Worm (Caenorhabditis elegans) whole organism, L4 larva: ENCODE results near the gene rfc-1.

ENCODE experiments used
- T26A8.4 ChIP-seq: fragments of 200-800 bp; sonication (Bioruptor generic); IDR thresholded peaks from 2 replicates; pipeline ENCODE4 v1.3.6; 2022; ENCODE audit warnings: missing genetic modification characterization, missing compliant biosample characterization
- Y105C5A.15 ChIP-seq: fragments of 200-800 bp; sonication (Bioruptor generic); IDR thresholded peaks from 2 replicates; pipeline ENCODE4 v1.3.6; 2022; ENCODE audit warnings: missing genetic modification characterization, missing compliant biosample characterization
- Y48G9A.11 ChIP-seq: fragments of 200-800 bp; sonication (Bioruptor generic); IDR thresholded peaks from 2 replicates; pipeline ENCODE4 v1.3.6; 2022; ENCODE audit warnings: missing genetic modification reagents, missing genetic modification characterization, missing compliant biosample characterization
- ZK546.5 ChIP-seq, 2 experiments: sonication (generic microtip); optimal IDR thresholded peaks; 2 replicates each; lab custom pipeline; 2017; ENCODE audit warnings: missing biosample characterization in 2 of 2, missing genetic modification characterization in 2 of 2
- aha-1 ChIP-seq: fragments of 150-350 bp; peaks from one replicate; lab custom pipeline; 2014; ENCODE audit warnings: missing biosample characterization, missing genetic modification characterization
- aly-2 ChIP-seq: sonication (generic microtip); optimal IDR thresholded peaks from 2 replicates; lab custom pipeline; 2018; ENCODE audit warnings: missing biosample characterization, missing genetic modification characterization
- ceh-20 ChIP-seq: fragments of 200-800 bp; sonication (Bioruptor generic); IDR thresholded peaks from 2 replicates; pipeline ENCODE4 v1.3.6; 2022; ENCODE audit warnings: missing genetic modification reagents, missing genetic modification characterization, missing compliant biosample characterization
- ceh-44 ChIP-seq: fragments of 200-800 bp; sonication (Bioruptor generic); IDR thresholded peaks from 2 replicates; pipeline ENCODE4 v1.3.6; 2022; ENCODE audit warnings: missing genetic modification reagents, missing genetic modification characterization, missing compliant biosample characterization
- ceh-62 ChIP-seq: sonication (generic microtip); optimal IDR thresholded peaks from 2 replicates; lab custom pipeline; 2017; ENCODE audit warnings: missing biosample characterization, missing genetic modification characterization
- ceh-82 ChIP-seq: sonication (generic microtip); optimal IDR thresholded peaks from 2 replicates; lab custom pipeline; 2017; ENCODE audit warnings: missing biosample characterization, missing genetic modification characterization
- ctbp-1 ChIP-seq: fragments of 200-800 bp; sonication (Bioruptor generic); IDR thresholded peaks from 2 replicates; pipeline ENCODE4 v1.3.6; 2022; ENCODE audit warnings: missing genetic modification reagents, missing genetic modification characterization, missing compliant biosample characterization
- daf-12 ChIP-seq: fragments of 150-350 bp; optimal IDR thresholded peaks from 2 replicates; lab custom pipeline; 2014; ENCODE audit warnings: missing biosample characterization, missing genetic modification reagents, missing genetic modification characterization
- daf-8 ChIP-seq: fragments of 200-800 bp; sonication (Bioruptor generic); IDR thresholded peaks from 2 replicates; pipeline ENCODE4 v1.3.6; 2022; ENCODE audit warnings: missing genetic modification characterization, missing compliant biosample characterization
- dpl-1 ChIP-seq: fragments of 150-350 bp; optimal IDR thresholded peaks from 2 replicates; lab custom pipeline; 2014; ENCODE audit warnings: missing biosample characterization, missing genetic modification reagents, missing genetic modification characterization
- duxl-1 ChIP-seq: sonication (generic microtip); optimal IDR thresholded peaks from 2 replicates; lab custom pipeline; 2016; ENCODE audit warnings: mild to moderate bottlenecking, missing genetic modification characterization, moderate library complexity, missing compliant biosample characterization; ENCODE audit not compliant: poor library complexity
- dve-1 ChIP-seq: sonication (generic microtip); optimal IDR thresholded peaks from 2 replicates; lab custom pipeline; 2017; ENCODE audit warnings: antibody characterized with exemption, mild to moderate bottlenecking, missing genetic modification characterization, missing compliant biosample characterization; ENCODE audit not compliant: insufficient read depth
- egl-27 ChIP-seq: sonication (generic microtip); optimal IDR thresholded peaks from 3 replicates; lab custom pipeline; 2017; ENCODE audit warnings: missing biosample characterization, missing genetic modification reagents, missing genetic modification characterization
- fos-1 ChIP-seq: fragments of 150-350 bp; optimal IDR thresholded peaks from 2 replicates; lab custom pipeline; 2014; ENCODE audit warnings: missing biosample characterization, missing genetic modification characterization
- hlh-11 ChIP-seq: fragments of 200-800 bp; sonication (Bioruptor generic); optimal IDR thresholded peaks from 2 replicates; lab custom pipeline; 2018; ENCODE audit warnings: mild to moderate bottlenecking, missing genetic modification characterization, missing compliant biosample characterization
- lin-15B ChIP-seq: fragments of 150-350 bp; sonication (generic microtip); optimal IDR thresholded peaks from 3 replicates; lab custom pipeline; 2014; ENCODE audit warnings: missing biosample characterization, missing genetic modification characterization
- lir-3 ChIP-seq: sonication (generic microtip); optimal IDR thresholded peaks from 2 replicates; lab custom pipeline; 2016; ENCODE audit warnings: mild to moderate bottlenecking, missing genetic modification characterization, missing compliant biosample characterization
- lsy-2 ChIP-seq, 2 experiments: fragments of 150-350 bp in 1 of 2; sonication (generic microtip) in 1 of 2; optimal IDR thresholded peaks; 2 replicates each; lab custom pipeline; 2014 to 2017; ENCODE audit warnings: missing biosample characterization in 2 of 2, missing genetic modification characterization in 2 of 2
- mdt-29 ChIP-seq: fragments of 200-800 bp; sonication (Bioruptor generic); IDR thresholded peaks from 2 replicates; pipeline ENCODE4 v1.3.6; 2022; ENCODE audit warnings: missing genetic modification reagents, missing genetic modification characterization, missing compliant biosample characterization
- mes-2 ChIP-seq: sonication (generic microtip); optimal IDR thresholded peaks from 2 replicates; lab custom pipeline; 2016; ENCODE audit warnings: missing genotype, mild to moderate bottlenecking, missing genetic modification characterization, missing compliant biosample characterization; ENCODE audit not compliant: poor library complexity, severe bottlenecking
- mxl-3 ChIP-seq: fragments of 200-800 bp; sonication (Bioruptor generic); optimal IDR thresholded peaks from 2 replicates; lab custom pipeline; 2018; ENCODE audit warnings: mild to moderate bottlenecking, missing genetic modification characterization, missing compliant biosample characterization
- nhr-11 ChIP-seq: fragments of 150-350 bp; optimal IDR thresholded peaks from 2 replicates; lab custom pipeline; 2014; ENCODE audit warnings: missing biosample characterization, missing genetic modification characterization
- nhr-111 ChIP-seq: fragments of 200-800 bp; sonication (Bioruptor generic); optimal IDR thresholded peaks from 2 replicates; lab custom pipeline; 2018; ENCODE audit warnings: mild to moderate bottlenecking, missing genetic modification characterization, missing compliant biosample characterization
- nhr-25 ChIP-seq: sonication (generic microtip); optimal IDR thresholded peaks from 2 replicates; lab custom pipeline; 2017; ENCODE audit warnings: missing genetic modification characterization, mild to moderate bottlenecking, missing compliant biosample characterization, antibody characterized with exemption, moderate library complexity, borderline replicate concordance; ENCODE audit not compliant: insufficient read depth
- nhr-28 ChIP-seq: fragments of 150-350 bp; optimal IDR thresholded peaks from 2 replicates; lab custom pipeline; 2014; ENCODE audit warnings: missing biosample characterization, missing genetic modification characterization
- nhr-42 ChIP-seq: fragments of 200-800 bp; sonication (Bioruptor generic); IDR thresholded peaks from 2 replicates; pipeline ENCODE4 v1.3.6; 2022; ENCODE audit warnings: missing genetic modification characterization, missing compliant biosample characterization
- nhr-6 ChIP-seq: fragments of 150-350 bp; optimal IDR thresholded peaks from 2 replicates; lab custom pipeline; 2014; ENCODE audit warnings: missing biosample characterization, missing genetic modification characterization
- nhr-77 ChIP-seq: fragments of 150-350 bp; optimal IDR thresholded peaks from 2 replicates; lab custom pipeline; 2014; ENCODE audit warnings: missing biosample characterization, missing genetic modification characterization
- php-3 ChIP-seq: fragments of 200-800 bp; sonication (Bioruptor generic); IDR thresholded peaks from 2 replicates; pipeline ENCODE4 v1.3.6; 2022; ENCODE audit warnings: missing genetic modification reagents, missing genetic modification characterization, missing compliant biosample characterization
- rbr-2 ChIP-seq: sonication (generic microtip); optimal IDR thresholded peaks from 2 replicates; lab custom pipeline; 2016; ENCODE audit warnings: missing genotype, missing genetic modification characterization, missing compliant biosample characterization
- saeg-2 ChIP-seq: fragments of 200-800 bp; sonication (Bioruptor generic); IDR thresholded peaks from 2 replicates; pipeline ENCODE4 v1.3.6; 2022; ENCODE audit warnings: missing genetic modification reagents, missing genetic modification characterization, missing compliant biosample characterization
- sdz-12 ChIP-seq: fragments of 200-800 bp; sonication (Bioruptor generic); optimal IDR thresholded peaks from 2 replicates; lab custom pipeline; 2018; ENCODE audit warnings: mild to moderate bottlenecking, missing genetic modification characterization, missing compliant biosample characterization
- unc-62 ChIP-seq, 3 experiments: fragments of 150-350 bp in 1 of 3; sonication (generic microtip); optimal IDR thresholded peaks in 2 of 3; peaks in 1 of 3; 1 replicate in 1 of 3; 2 replicates in 2 of 3; lab custom pipeline; 2014 to 2017; ENCODE audit warnings: missing biosample characterization in 3 of 3, missing genetic modification characterization in 3 of 3, missing genetic modification reagents in 3 of 3, missing genotype in 1 of 3
- vab-7 ChIP-seq: fragments of 200-800 bp; sonication (Bioruptor generic); IDR thresholded peaks from 2 replicates; pipeline ENCODE4 v1.3.6; 2022; ENCODE audit warnings: missing genetic modification reagents, missing genetic modification characterization, missing compliant biosample characterization
- zfp-2 ChIP-seq: sonication (generic microtip); optimal IDR thresholded peaks from 2 replicates; lab custom pipeline; 2016; ENCODE audit warnings: mild to moderate bottlenecking, missing genetic modification characterization, missing compliant biosample characterization
- zip-2 ChIP-seq: fragments of 150-350 bp; optimal IDR thresholded peaks from 2 replicates; lab custom pipeline; 2014; ENCODE audit warnings: missing biosample characterization, missing genetic modification characterization
- ztf-11 ChIP-seq: fragments of 150-350 bp; optimal IDR thresholded peaks from 2 replicates; lab custom pipeline; 2014; ENCODE audit warnings: missing biosample characterization, missing genetic modification characterization
- ztf-7 ChIP-seq: fragments of 150-350 bp; optimal IDR thresholded peaks from 2 replicates; lab custom pipeline; 2014; ENCODE audit warnings: missing biosample characterization, missing genetic modification characterization

The rfc-1 gene

DNA sequence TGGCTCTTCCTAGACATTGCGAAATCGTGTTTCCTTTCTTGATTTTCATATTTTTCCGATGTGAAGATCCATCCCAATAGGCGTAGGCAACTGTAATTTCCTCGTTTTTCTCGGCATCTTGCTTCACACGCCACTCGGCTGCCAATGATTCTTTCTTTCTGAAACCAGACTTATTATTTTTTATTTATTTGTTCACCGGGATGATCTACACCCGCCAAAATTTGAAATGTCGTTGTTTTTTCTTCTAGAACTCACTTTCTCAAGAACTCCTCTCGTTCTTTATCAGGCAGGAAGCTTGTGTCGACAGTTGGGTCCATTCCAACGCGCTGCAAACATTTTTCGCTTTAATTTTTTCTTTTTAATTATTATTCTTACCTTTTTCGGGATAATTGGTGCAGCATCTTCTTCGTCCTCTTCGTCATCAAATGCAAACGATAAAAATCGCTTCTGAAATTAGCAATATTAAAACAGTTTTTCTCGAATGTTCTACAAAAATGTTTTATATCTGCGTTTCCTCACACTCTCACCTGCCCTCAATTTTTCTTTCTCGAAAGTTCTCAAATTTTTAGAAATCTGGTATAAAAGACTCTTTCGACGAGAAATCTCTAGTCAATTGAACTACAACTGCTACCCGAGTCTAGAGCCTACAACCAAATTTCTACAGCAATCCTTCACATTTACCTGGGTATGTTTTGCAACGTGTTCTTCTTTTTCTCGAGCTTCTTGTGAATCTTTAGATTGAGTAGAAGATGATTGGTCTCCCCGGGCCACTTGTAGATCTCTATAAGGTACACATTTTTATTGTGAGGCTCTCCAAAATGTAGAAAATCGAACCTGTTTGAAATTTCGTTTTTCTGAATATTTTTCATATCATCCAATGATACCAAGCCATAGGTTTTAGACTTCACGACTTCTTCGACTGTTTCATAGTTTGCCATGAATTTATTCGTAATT lies 38.9 kb upstream of the rfc-1 start, which contains the start of gene hsp-90 (continued):
- TF ChIP-seq duxl-1 (tag; lab: Kevin White, UChicago) (no peak), daf-12 (tag; lab: Kevin White, UChicago) (no peak), ceh-62 (tag; lab: Kevin White, UChicago) (no peak), dpl-1 (GFP tag; lab: Kevin White, UChicago) (no peak), T26A8.4 (GFP tag; lab: Robert Waterston, UW) (no peak), egl-27 (no peak), nhr-42 (GFP tag; lab: Robert Waterston, UW) (no peak)

- TF ChIP-seq nhr-111 (GFP tag; lab: Kevin White, UChicago) (no peak), rbr-2 (no peak), ZK546.5 (tag; optimal IDR thresholded peaks at IDR 0.05; lab: Kevin White, UChicago) (no peak), nhr-77 (tag; lab: Kevin White, UChicago) (no peak), hlh-11 (tag; lab: Kevin White, UChicago) (no peak), lin-15B (no peak), sdz-12 (GFP tag; lab: Kevin White, UChicago) (no peak), vab-7 (GFP tag; lab: Robert Waterston, UW) (no peak), T26A8.4 (GFP tag; lab: Robert Waterston, UW) (no peak), lir-3 (tag; lab: Kevin White, UChicago) (no peak), daf-12 (tag; lab: Kevin White, UChicago) (no peak), mes-2 (no peak), aly-2 (no peak), Y105C5A.15 (GFP tag; lab: Robert Waterston, UW) (no peak), nhr-11 (tag; lab: Kevin White, UChicago) (no peak), ctbp-1 (GFP tag; lab: Robert Waterston, UW) (no peak), fos-1 (no peak)
- TF ChIP-seq, all 104 proteins: peak for 0
These were observed 38.1 kb upstream of the rfc-1 start for ce11 chrV:14683926-14684325.

DNA sequence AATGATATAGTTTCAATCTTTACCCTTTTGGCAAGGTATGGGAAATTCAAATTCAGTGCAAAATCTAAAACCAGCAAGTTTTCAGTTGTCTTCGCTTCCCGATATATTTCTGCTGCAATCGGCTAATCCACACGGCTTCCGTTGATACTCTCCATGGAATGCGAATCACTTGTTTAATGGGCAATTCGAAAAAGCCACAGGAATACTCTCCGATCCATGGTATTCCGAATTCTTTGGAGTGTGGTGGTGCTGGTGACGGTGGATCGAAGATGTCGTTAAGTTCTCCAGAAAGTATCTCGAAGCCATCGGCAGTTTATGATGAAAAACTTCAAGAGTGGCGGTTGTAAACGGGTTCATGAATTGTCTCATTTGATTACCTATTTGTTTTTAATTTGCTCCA lies 37.5 kb upstream of the rfc-1 start:
- TF ChIP-seq ceh-44 (GFP tag; lab: Robert Waterston, UW) (no peak), ceh-82 (no peak), Y48G9A.11 (0 out of 2 replicates have a peak, but pooled peaks have one; percentile 29), zip-2 (tag; lab: Kevin White, UChicago) (no peak), saeg-2 (GFP tag; lab: Robert Waterston, UW) (no peak), egl-27 (no peak), Y105C5A.15 (GFP tag; lab: Robert Waterston, UW) (0 out of 2 replicates have a peak, but pooled peaks have one; percentile 13)

DNA sequence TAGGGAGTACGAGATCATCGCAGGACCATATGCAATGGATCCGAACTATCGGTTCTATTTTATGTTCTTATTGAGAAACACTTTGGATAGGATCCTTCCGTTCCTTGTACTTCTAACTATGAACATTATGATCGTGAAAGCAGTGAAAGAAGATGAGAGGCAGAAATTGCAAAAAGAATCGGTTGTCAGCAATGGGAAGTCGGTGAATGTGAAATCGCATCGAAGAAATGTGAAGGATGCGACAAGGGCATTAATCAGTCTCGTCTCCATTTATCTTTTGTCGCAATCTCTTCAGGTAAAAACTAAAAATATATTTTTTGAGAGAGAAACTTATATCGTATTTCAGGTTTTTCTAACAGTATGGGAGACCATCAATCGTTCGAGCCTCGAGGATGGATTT lies 37.1 kb upstream of the rfc-1 start:
- no peak for TF ChIP-seq lin-15B
- no peak for TF ChIP-seq nhr-6
- TF ChIP-seq mxl-3 (GFP tag; lab: Kevin White, UChicago) = no peak
- TF ChIP-seq Y48G9A.11 = no peak
- no peak for TF ChIP-seq nhr-28 (tag; lab: Kevin White, UChicago)
- no peak for TF ChIP-seq ztf-7 (tag; lab: Kevin White, UChicago)
- TF ChIP-seq unc-62 (GFP tag; optimal IDR thresholded peaks at IDR 0.05 in 1 of 2; lab: Kevin White, UChicago) = peak in 1 of 2 experiments; percentile 55
- no peak for TF ChIP-seq unc-62 (tag; optimal IDR thresholded peaks at IDR 0.05; lab: Kevin White, UChicago)
- no peak for TF ChIP-seq php-3 (GFP tag; lab: Robert Waterston, UW)
- TF ChIP-seq ztf-11 = no peak
- no peak for TF ChIP-seq daf-8
- peak; percentile 8 for TF ChIP-seq nhr-25
- no peak for TF ChIP-seq zfp-2 (tag; lab: Kevin White, UChicago)
- TF ChIP-seq ceh-20 = no peak
- TF ChIP-seq aha-1 (tag; lab: Kevin White, UChicago) = peak; percentile 15
- no peak for TF ChIP-seq vab-7 (GFP tag; lab: Robert Waterston, UW)
- TF ChIP-seq lsy-2 (tag; optimal IDR thresholded peaks at IDR 0.05; lab: Kevin White, UChicago) = peak in 1 of 2 experiments; percentile 5
- TF ChIP-seq mdt-29 = no peak
- no peak for TF ChIP-seq nhr-11 (tag; lab: Kevin White, UChicago)
- TF ChIP-seq dve-1 (tag; lab: Kevin White, UChicago) = no peak
